Fruit fly (Drosophila melanogaster) whole organism, embryonic: ENCODE measurements around the gene CG34278.

ENCODE experiments used
- Adf1 ChIP-seq: fragments of 200-800 bp; sonication (Bioruptor generic); IDR thresholded peaks from 2 replicates; pipeline ENCODE4 v1.3.6; 2022; ENCODE audit warnings: missing biosample characterization, missing genetic modification characterization
- Atf6 ChIP-seq: fragments of 200-800 bp; sonication (Bioruptor generic); IDR thresholded peaks from 2 replicates; pipeline ENCODE4 v1.3.6; 2022; ENCODE audit warnings: missing biosample characterization, missing genetic modification characterization
- CG10462 ChIP-seq: fragments of 200-800 bp; sonication (Bioruptor generic); optimal IDR thresholded peaks from 2 replicates; lab custom pipeline; 2016; ENCODE audit warnings: missing biosample characterization, missing genetic modification characterization
- CG12391 ChIP-seq: fragments of 200-800 bp; sonication (Bioruptor generic); optimal IDR thresholded peaks from 3 replicates; lab custom pipeline; 2018; ENCODE audit warnings: missing biosample characterization, mild to moderate bottlenecking, missing genetic modification characterization, moderate library complexity
- CG12769 ChIP-seq: fragments of 200-800 bp; sonication (Bioruptor generic); optimal IDR thresholded peaks from 2 replicates; lab custom pipeline; 2019; ENCODE audit warnings: missing biosample characterization, mild to moderate bottlenecking, missing genetic modification characterization, moderate library complexity
- CG13287 ChIP-seq: fragments of 200-800 bp; sonication (Bioruptor generic); IDR thresholded peaks from 2 replicates; pipeline ENCODE4 v1.3.6; 2022; ENCODE audit warnings: missing biosample characterization, missing genetic modification characterization; ENCODE audit not compliant: partially characterized antibody
- CG13894 ChIP-seq: fragments of 200-800 bp; sonication (Bioruptor generic); optimal IDR thresholded peaks from 3 replicates; lab custom pipeline; 2018; ENCODE audit warnings: missing biosample characterization, mild to moderate bottlenecking, missing genetic modification characterization, moderate library complexity
- CG14860 ChIP-seq: fragments of 200-800 bp; sonication (Bioruptor generic); IDR thresholded peaks from 3 replicates; pipeline ENCODE4 v1.3.6; 2022; ENCODE audit warnings: missing biosample characterization, missing genetic modification characterization; ENCODE audit not compliant: partially characterized antibody
- CG1603 ChIP-seq: fragments of 200-800 bp; sonication (Bioruptor generic); optimal IDR thresholded peaks from 2 replicates; lab custom pipeline; 2019; ENCODE audit warnings: missing biosample characterization, mild to moderate bottlenecking, missing genetic modification characterization, moderate library complexity
- CG2199 ChIP-seq: fragments of 200-800 bp; sonication (Bioruptor generic); IDR thresholded peaks from 3 replicates; pipeline ENCODE4 v1.3.6; 2022; ENCODE audit warnings: missing biosample characterization, missing genetic modification characterization
- CG33213 ChIP-seq: fragments of 200-800 bp; sonication (Bioruptor generic); optimal IDR thresholded peaks from 3 replicates; lab custom pipeline; 2016; ENCODE audit warnings: missing biosample characterization, missing genetic modification characterization
- CG3847 ChIP-seq: fragments of 200-800 bp; sonication (Bioruptor generic); IDR thresholded peaks from 2 replicates; pipeline ENCODE4 v1.3.6; 2022; ENCODE audit warnings: missing biosample characterization, missing genetic modification characterization
- CG42726 ChIP-seq: fragments of 200-800 bp; sonication (Bioruptor generic); IDR thresholded peaks from 2 replicates; pipeline ENCODE4 v1.3.6; 2022; ENCODE audit warnings: missing biosample characterization, missing genetic modification characterization; ENCODE audit not compliant: partially characterized antibody
- CG4617 ChIP-seq: fragments of 200-800 bp; sonication (Bioruptor generic); optimal IDR thresholded peaks from 3 replicates; lab custom pipeline; 2016; ENCODE audit warnings: missing biosample characterization, missing genetic modification characterization, borderline replicate concordance
- CG4730 ChIP-seq: fragments of 200-800 bp; sonication (Bioruptor generic); IDR thresholded peaks from 2 replicates; pipeline ENCODE4 v1.3.6; 2022; ENCODE audit warnings: missing biosample characterization, missing genetic modification characterization
- CG5245 ChIP-seq: fragments of 200-800 bp; sonication (Bioruptor generic); optimal IDR thresholded peaks from 3 replicates; lab custom pipeline; 2016; ENCODE audit warnings: missing biosample characterization, missing genetic modification characterization
- CG5953 ChIP-seq: fragments of 200-800 bp; sonication (Bioruptor generic); IDR thresholded peaks from 2 replicates; pipeline ENCODE4 v1.3.6; 2022; ENCODE audit warnings: missing biosample characterization, missing genetic modification characterization
- Chrac-16 ChIP-seq: fragments of 200-800 bp; sonication (Bioruptor generic); optimal IDR thresholded peaks from 3 replicates; lab custom pipeline; 2016; ENCODE audit warnings: missing biosample characterization, missing genetic modification characterization
- E2f2 ChIP-seq: fragments of 200-800 bp; sonication (Bioruptor generic); IDR thresholded peaks from 2 replicates; pipeline ENCODE4 v1.3.6; 2022; ENCODE audit warnings: missing biosample characterization, missing genetic modification characterization
- Fer3 ChIP-seq: fragments of 200-800 bp; sonication (Bioruptor generic); optimal IDR thresholded peaks from 2 replicates; lab custom pipeline; 2018; ENCODE audit warnings: missing biosample characterization, mild to moderate bottlenecking, missing genetic modification characterization, moderate library complexity
- Lhr ChIP-seq: fragments of 200-800 bp; sonication (Bioruptor generic); optimal IDR thresholded peaks from 3 replicates; lab custom pipeline; 2017; ENCODE audit warnings: mild to moderate bottlenecking, missing biosample characterization, missing genetic modification reagents, missing genetic modification characterization
- Lim3 ChIP-seq: fragments of 200-800 bp; sonication (Bioruptor generic); IDR thresholded peaks from 2 replicates; pipeline ENCODE4 v1.3.6; 2022; ENCODE audit warnings: missing biosample characterization, missing genetic modification characterization
- Meics ChIP-seq: fragments of 200-800 bp; sonication (Bioruptor generic); optimal IDR thresholded peaks from 2 replicates; lab custom pipeline; 2017; ENCODE audit warnings: missing biosample characterization, mild to moderate bottlenecking, missing genetic modification characterization
- Oli ChIP-seq: fragments of 200-800 bp; sonication (Bioruptor generic); optimal IDR thresholded peaks from 2 replicates; lab custom pipeline; 2018; ENCODE audit warnings: missing biosample characterization, mild to moderate bottlenecking, missing genetic modification characterization, moderate library complexity
- Stat92E ChIP-seq, 3 experiments: fragments of >200 bp in 2 of 3; fragments of 200-800 bp in 1 of 3; sonication (Bioruptor generic) in 1 of 3; optimal IDR thresholded peaks; 2 replicates each; lab custom pipeline; 2017 to 2019; ENCODE audit warnings: missing biosample characterization in 3 of 3, missing genetic modification characterization in 3 of 3, mild to moderate bottlenecking in 1 of 3, moderate library complexity in 1 of 3
- ash1 ChIP-seq: fragments of 200-800 bp; sonication (Bioruptor generic); optimal IDR thresholded peaks from 2 replicates; lab custom pipeline; 2018; ENCODE audit warnings: missing biosample characterization, mild to moderate bottlenecking, missing genetic modification characterization
- bcd ChIP-seq: fragments of 200-800 bp; sonication (Bioruptor generic); optimal IDR thresholded peaks from 2 replicates; lab custom pipeline; 2017; ENCODE audit warnings: missing biosample characterization, mild to moderate bottlenecking, missing genetic modification characterization
- cad ChIP-seq: fragments of >200 bp; optimal IDR thresholded peaks from 2 replicates; lab custom pipeline; 2017; ENCODE audit warnings: missing biosample characterization, missing genetic modification characterization
- crp ChIP-seq, 2 experiments: fragments of 200-800 bp; sonication (Bioruptor generic); optimal IDR thresholded peaks; 2 replicates in 1 of 2; 3 replicates in 1 of 2; lab custom pipeline; 2017; ENCODE audit warnings: missing biosample characterization in 2 of 2, missing genetic modification characterization in 2 of 2, mild to moderate bottlenecking in 1 of 2, moderate library complexity in 1 of 2
- dati ChIP-seq: fragments of 200-800 bp; sonication (Bioruptor generic); IDR thresholded peaks from 2 replicates; pipeline ENCODE4 v1.3.6; 2022; ENCODE audit warnings: missing biosample characterization, missing genetic modification characterization
- dpn ChIP-seq, 2 experiments: fragments of 200-800 bp; sonication (Bioruptor generic); optimal IDR thresholded peaks; 3 replicates each; lab custom pipeline; 2016; ENCODE audit warnings: missing biosample characterization in 2 of 2, missing genetic modification characterization in 2 of 2
- fu2 ChIP-seq: fragments of 200-800 bp; sonication (Bioruptor generic); optimal IDR thresholded peaks from 2 replicates; lab custom pipeline; 2016; ENCODE audit warnings: missing biosample characterization, missing genetic modification characterization
- gcm ChIP-seq: fragments of 200-800 bp; sonication (Bioruptor generic); optimal IDR thresholded peaks from 2 replicates; lab custom pipeline; 2019; ENCODE audit warnings: missing biosample characterization, mild to moderate bottlenecking, missing genetic modification characterization, moderate library complexity
- ind ChIP-seq: fragments of 200-800 bp; sonication (Bioruptor generic); optimal IDR thresholded peaks from 3 replicates; lab custom pipeline; 2016; ENCODE audit warnings: missing biosample characterization, missing genetic modification characterization
- kay ChIP-seq: fragments of 200-800 bp; sonication (Bioruptor generic); optimal IDR thresholded peaks from 2 replicates; lab custom pipeline; 2016; ENCODE audit warnings: missing biosample characterization, missing genetic modification characterization
- knrl ChIP-seq: fragments of 200-800 bp; sonication (Bioruptor generic); IDR thresholded peaks from 3 replicates; pipeline ENCODE4 v1.3.6; 2022; ENCODE audit warnings: missing biosample characterization, missing genetic modification characterization; ENCODE audit not compliant: partially characterized antibody
- lab ChIP-seq: fragments of 200-800 bp; sonication (Bioruptor generic); optimal IDR thresholded peaks from 3 replicates; lab custom pipeline; 2017; ENCODE audit warnings: missing biosample characterization, missing genetic modification characterization, mild to moderate bottlenecking, moderate library complexity, missing genetic modification reagents
- mirr ChIP-seq: fragments of 200-800 bp; sonication (Bioruptor generic); optimal IDR thresholded peaks from 3 replicates; lab custom pipeline; 2018; ENCODE audit warnings: missing biosample characterization, mild to moderate bottlenecking, missing genetic modification characterization
- nerfin-1 ChIP-seq: fragments of 200-800 bp; sonication (Bioruptor generic); optimal IDR thresholded peaks from 3 replicates; lab custom pipeline; 2019; ENCODE audit warnings: missing biosample characterization, mild to moderate bottlenecking, missing genetic modification characterization, moderate library complexity
- row ChIP-seq: fragments of 200-800 bp; sonication (Bioruptor generic); IDR thresholded peaks from 3 replicates; pipeline ENCODE4 v1.3.6; 2022; ENCODE audit warnings: missing biosample characterization, missing genetic modification characterization
- slbo ChIP-seq: fragments of 200-800 bp; sonication (Bioruptor generic); IDR thresholded peaks from 2 replicates; pipeline ENCODE4 v1.3.6; 2022; ENCODE audit warnings: missing biosample characterization, missing genetic modification characterization
- sr ChIP-seq: fragments of 200-800 bp; sonication (Bioruptor generic); IDR thresholded peaks from 3 replicates; pipeline ENCODE4 v1.3.6; 2022; ENCODE audit warnings: missing biosample characterization, missing genetic modification characterization
- stc ChIP-seq: fragments of 200-800 bp; sonication (Bioruptor generic); IDR thresholded peaks from 2 replicates; pipeline ENCODE4 v1.3.6; 2022; ENCODE audit warnings: missing biosample characterization, missing genetic modification characterization
- tgo ChIP-seq: fragments of 200-800 bp; sonication (Bioruptor generic); IDR thresholded peaks from 3 replicates; pipeline ENCODE4 v1.3.6; 2022; ENCODE audit warnings: missing biosample characterization, missing genetic modification characterization

CG34278 gene

DNA sequence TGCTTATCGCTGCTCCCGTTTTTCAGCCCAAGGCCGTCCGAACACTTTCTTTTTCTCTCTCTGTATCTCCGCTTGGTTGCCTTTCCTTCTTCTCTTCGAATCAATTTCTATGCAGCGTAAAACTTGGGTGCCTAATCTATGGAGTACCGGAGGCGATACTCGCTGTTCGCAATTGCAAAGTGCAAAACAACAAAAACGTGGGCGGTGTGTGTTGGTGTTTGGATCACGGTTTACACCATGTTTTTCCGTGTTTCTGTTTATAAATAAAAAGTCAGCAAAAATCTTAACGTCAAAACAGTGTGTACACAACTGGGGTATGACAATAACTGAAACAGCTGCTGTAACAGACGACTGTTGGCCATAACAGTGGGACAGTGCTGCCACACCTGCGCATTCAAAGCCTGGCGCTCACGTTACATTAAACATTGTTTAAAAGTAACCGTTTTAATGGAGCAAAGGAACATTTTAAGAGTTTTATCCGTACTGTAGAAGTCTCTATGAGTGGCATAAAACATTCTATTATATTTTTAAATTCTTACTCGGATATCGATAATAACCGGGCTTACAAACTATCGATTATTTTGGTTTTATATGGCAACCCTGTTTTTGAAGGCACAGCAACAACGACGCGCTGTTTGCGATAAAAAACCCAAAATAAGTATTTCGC lies 28.9 kb downstream of the CG34278 start, which contains the start of the genes m-cup and Det (continued):
- peak; percentile 84 for TF ChIP-seq CG13287
- no peak for TF ChIP-seq Atf6 (GFP tag; lab: Robert Waterston, UW)
- no peak for TF ChIP-seq Chrac-16
- TF ChIP-seq CG12769 (tag; lab: Kevin White, UChicago), result no peak

DNA sequence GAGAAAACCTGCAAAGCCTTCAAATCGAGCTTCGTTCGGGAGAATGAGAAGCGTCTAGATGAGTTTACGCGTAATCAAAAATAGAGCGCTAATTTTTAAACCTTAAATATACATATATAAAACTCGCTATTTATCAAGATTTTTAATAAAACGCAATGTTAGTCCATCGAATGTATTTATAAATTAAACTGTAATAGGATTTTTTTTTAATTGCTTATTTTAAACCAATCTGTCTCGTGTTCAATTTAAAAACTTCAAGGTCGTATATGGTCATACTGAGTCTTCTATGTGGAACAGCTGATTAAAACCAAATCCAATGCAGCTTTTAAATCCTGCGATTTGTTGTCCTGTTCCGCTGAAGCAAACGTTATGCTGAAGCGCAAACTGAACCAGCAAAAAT lies 30.0 kb downstream of the CG34278 start, which contains the start of gene Smug:
Smug (plus strand) TSS at position 301 of the 400 bp plus-strand sequence.
- peak; percentile 23 for TF ChIP-seq nerfin-1 (tag; lab: Kevin White, UChicago)
- no peak for TF ChIP-seq CG14860 (GFP tag; lab: Robert Waterston, UW)
- no peak for TF ChIP-seq fu2 (GFP tag; lab: Kevin White, UChicago)
- no peak for TF ChIP-seq knrl (GFP tag; lab: Robert Waterston, UW)
- TF ChIP-seq ash1, result no peak
- peak in 1 of 2 experiments; percentile 59 for TF ChIP-seq crp (GFP tag; optimal IDR thresholded peaks at IDR 0.05; lab: Kevin White, UChicago)
- TF ChIP-seq Atf6 (GFP tag; lab: Robert Waterston, UW), result no peak
- no peak for TF ChIP-seq dpn (GFP tag; optimal IDR thresholded peaks at IDR 0.05; lab: Kevin White, UChicago)
- no peak for TF ChIP-seq CG4730 (GFP tag; lab: Robert Waterston, UW)
- TF ChIP-seq CG2199 (GFP tag; lab: Robert Waterston, UW), result no peak
- TF ChIP-seq E2f2 (GFP tag; lab: Robert Waterston, UW), result peak; percentile 16; the same call in 1 of the 2 replicates
- no peak for TF ChIP-seq CG33213 (GFP tag; lab: Kevin White, UChicago)

DNA sequence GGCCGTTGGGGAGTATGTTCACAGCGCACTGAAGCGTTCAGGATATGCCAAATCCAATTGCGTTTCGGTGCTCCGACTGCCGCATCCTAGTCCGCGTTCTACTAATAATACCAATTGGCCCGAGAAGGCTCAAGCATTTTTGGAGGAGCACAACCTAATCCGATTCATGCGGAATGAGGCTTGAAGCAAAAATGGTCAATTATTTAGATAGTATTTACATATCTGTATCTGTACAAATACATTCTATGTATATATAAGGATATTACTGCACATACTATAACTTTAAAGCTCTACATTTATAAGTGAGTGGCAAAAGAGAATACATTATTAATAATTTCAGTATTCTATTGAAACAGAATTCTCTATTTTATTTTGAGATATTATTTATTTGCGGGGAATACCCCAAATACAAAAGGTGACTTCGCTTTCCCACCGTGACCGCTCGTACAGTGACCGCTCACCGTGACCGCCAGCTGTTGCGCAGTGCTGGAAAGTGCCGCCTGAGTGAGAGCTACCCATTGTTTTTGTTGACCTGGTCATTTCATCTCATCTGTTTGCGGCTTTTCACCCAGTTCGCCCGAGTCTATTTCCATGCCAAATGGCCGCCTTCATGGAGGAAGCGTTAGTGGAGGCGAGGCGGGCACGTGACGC lies 31.2 kb downstream of the CG34278 start, which contains the start of gene CG5292:
CG5292 (plus strand) TSS at position 486 of the 651 bp plus-strand sequence.
- TF ChIP-seq dpn (GFP tag; optimal IDR thresholded peaks at IDR 0.05; lab: Kevin White, UChicago), result peak; percentile 42 to 67
- peak; percentile 34 for TF ChIP-seq Fer3 (tag; lab: Kevin White, UChicago)
- peak; percentile 7 for TF ChIP-seq Lhr (GFP tag; lab: Kevin White, UChicago)
- no peak for TF ChIP-seq Lim3
- no peak for TF ChIP-seq mirr (GFP tag; lab: Kevin White, UChicago)
- peak; percentile 45 for TF ChIP-seq bcd (GFP tag; lab: Kevin White, UChicago)
- no peak for TF ChIP-seq gcm
- TF ChIP-seq stc, result peak; percentile 58
- TF ChIP-seq CG42726, result peak; percentile 44
- no peak for TF ChIP-seq dati (GFP tag; lab: Robert Waterston, UW)
- TF ChIP-seq lab, result peak; percentile 67
- TF ChIP-seq cad, result no peak
- TF ChIP-seq Stat92E (GFP tag; optimal IDR thresholded peaks at IDR 0.05; lab: Kevin White, UChicago), result no peak
- peak; percentile 35; the same call in 1 of the 2 replicates for TF ChIP-seq Adf1
- TF ChIP-seq row (GFP tag; lab: Robert Waterston, UW), result peak; percentile 89
- peak; percentile 58 for TF ChIP-seq Meics (GFP tag; lab: Kevin White, UChicago)
- 0 out of 2 replicates have a peak, but pooled peaks have one; percentile 28 for TF ChIP-seq CG5953 (GFP tag; lab: Robert Waterston, UW)
- TF ChIP-seq CG5245 (GFP tag; lab: Kevin White, UChicago), result no peak
- peak; percentile 58 for TF ChIP-seq CG12391
- no peak; the same call in 2 of the 3 replicates for TF ChIP-seq sr (GFP tag; lab: Robert Waterston, UW)
- TF ChIP-seq Oli, result peak; percentile 33
- peak; percentile 75 for TF ChIP-seq slbo (GFP tag; lab: Robert Waterston, UW)
- TF ChIP-seq CG3847, result peak; percentile 82
- peak; percentile 59 for TF ChIP-seq CG4617
- TF ChIP-seq CG1603 (tag; lab: Kevin White, UChicago), result peak; percentile 80
- TF ChIP-seq tgo (GFP tag; lab: Robert Waterston, UW), result peak; percentile 52; the same call in 2 of the 3 replicates
- no peak for TF ChIP-seq kay (GFP tag; lab: Kevin White, UChicago)
- no peak for TF ChIP-seq CG13894
- peak; percentile 31 for TF ChIP-seq ind
- peak; percentile 15 for TF ChIP-seq CG10462 (GFP tag; lab: Kevin White, UChicago)
